Worm (Caenorhabditis elegans): ENCODE data around the gene mec-17.

DNA sequence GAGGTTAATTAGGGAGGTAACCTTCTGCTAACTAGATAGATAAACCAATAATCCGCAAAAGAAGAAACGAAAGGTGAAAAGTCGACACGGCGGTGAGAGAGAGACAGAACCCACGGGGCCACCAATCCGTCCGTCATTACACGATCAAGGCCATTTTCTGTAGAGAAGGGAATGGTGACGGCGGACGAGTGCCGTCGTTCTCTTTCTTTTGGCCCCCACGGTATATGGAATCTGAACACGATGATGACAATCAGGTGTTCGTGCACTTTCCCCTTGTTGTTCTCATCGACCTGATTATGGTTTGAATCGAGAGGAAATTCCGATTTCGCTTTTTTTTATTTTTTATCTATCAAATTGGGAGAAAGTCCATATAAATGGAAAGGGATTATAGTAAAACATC is 22.4 kb upstream of the mec-17 start:
- TF ChIP-seq che-1 (tag; optimal IDR thresholded peaks at IDR 0.05) (no peak), eyg-1 (tag; optimal IDR thresholded peaks at IDR 0.05) (no peak), zip-5 (tag; optimal IDR thresholded peaks at IDR 0.05) (no peak), sox-2 (GFP tag; IDR thresholded peaks at IDR 0.05) (no peak), unc-42 (tag; optimal IDR thresholded peaks at IDR 0.05) (no peak), ref-2 (tag; optimal IDR thresholded peaks at IDR 0.05) (no peak), pqm-1 (tag; optimal IDR thresholded peaks at IDR 0.05) (no peak), npax-4 (tag; optimal IDR thresholded peaks at IDR 0.05) (no peak), fkh-10 (GFP tag; optimal IDR thresholded peaks at IDR 0.05) (no peak), nfya-1 (tag; optimal IDR thresholded peaks at IDR 0.05) (no peak)
